Worm (Caenorhabditis elegans) whole organism, early embryonic: ENCODE measurements around the gene daf-15.

Experiments used
- B0310.2 ChIP-seq: sonication (generic microtip); optimal IDR thresholded peaks from 2 replicates; lab custom pipeline; 2016; ENCODE audit warnings: mild to moderate bottlenecking, missing genetic modification characterization, missing compliant biosample characterization
- aly-1 ChIP-seq: sonication (generic microtip); optimal IDR thresholded peaks from 2 replicates; lab custom pipeline; 2016; ENCODE audit warnings: missing genetic modification characterization, missing compliant biosample characterization
- ceh-13 ChIP-seq: fragments of 200-800 bp; sonication (Bioruptor generic); optimal IDR thresholded peaks from 2 replicates; lab custom pipeline; 2018; ENCODE audit warnings: mild to moderate bottlenecking, missing genetic modification characterization, missing compliant biosample characterization
- flt-1 ChIP-seq: fragments of 200-800 bp; sonication (Bioruptor generic); IDR thresholded peaks from 2 replicates; pipeline ENCODE4 v1.3.6; 2022; ENCODE audit warnings: missing genetic modification characterization, missing compliant biosample characterization
- hnd-1 ChIP-seq: sonication (generic microtip); optimal IDR thresholded peaks from 2 replicates; lab custom pipeline; 2016; ENCODE audit warnings: missing genetic modification characterization, missing compliant biosample characterization
- tbx-37 ChIP-seq: fragments of 200-800 bp; sonication (Bioruptor generic); conservative IDR thresholded peaks from 2 replicates; pipeline ENCODE4 v1.3.6; 2022; ENCODE audit warnings: missing genetic modification reagents, missing genetic modification characterization, missing compliant biosample characterization

ce11 chrIV:9367852-9368627 is 18.0 kb upstream of the daf-15 start:
- TF ChIP-seq aly-1 (tag; lab: Kevin White, UChicago): no peak
- TF ChIP-seq tbx-37 (GFP tag; lab: Robert Waterston, UW): no peak
- no peak for TF ChIP-seq B0310.2 (tag; lab: Kevin White, UChicago)
- TF ChIP-seq ceh-13 (GFP tag; lab: Kevin White, UChicago): no peak
- TF ChIP-seq flt-1 (GFP tag; lab: Robert Waterston, UW): no peak
- no peak for TF ChIP-seq hnd-1 (tag; lab: Kevin White, UChicago)
